Fruit fly (Drosophila melanogaster): ENCODE results near the gene Arp3.

dm6 chr3L:8157079-8157478 is 41.4 kb upstream of the Arp3 start:
- TF ChIP-seq CG8478 (optimal IDR thresholded peaks at IDR 0.05) = no peak
- TF ChIP-seq CTCF (optimal IDR thresholded peaks at IDR 0.05) = no peak

All from S2 (cell line).